Fruit fly (Drosophila melanogaster) whole organism, embryonic: Measurements from ENCODE around the gene sage.

Experiments used
- Ada2b ChIP-seq: fragments of 200-800 bp; sonication (Bioruptor generic); IDR thresholded peaks from 2 replicates; pipeline ENCODE4 v1.3.6; 2022; ENCODE audit warnings: missing biosample characterization, missing genetic modification characterization
- Bgb ChIP-seq: fragments of 200-800 bp; sonication (Bioruptor generic); IDR thresholded peaks from 2 replicates; pipeline ENCODE4 v1.3.6; 2022; ENCODE audit warnings: missing biosample characterization, missing genetic modification characterization; ENCODE audit not compliant: partially characterized antibody
- CG11504 ChIP-seq: fragments of 200-800 bp; sonication (Bioruptor generic); optimal IDR thresholded peaks from 3 replicates; lab custom pipeline; 2019; ENCODE audit warnings: missing biosample characterization, mild to moderate bottlenecking, missing genetic modification characterization, moderate library complexity
- CG11695 ChIP-seq: fragments of 200-800 bp; sonication (Bioruptor generic); IDR thresholded peaks from 3 replicates; pipeline ENCODE4 v1.3.6; 2022; ENCODE audit warnings: missing biosample characterization, missing genetic modification characterization
- CG12236 ChIP-seq: fragments of 200-800 bp; sonication (Bioruptor generic); optimal IDR thresholded peaks from 2 replicates; lab custom pipeline; 2016; ENCODE audit warnings: missing biosample characterization, missing genetic modification characterization
- CG12659 ChIP-seq: fragments of 200-800 bp; sonication (Bioruptor generic); optimal IDR thresholded peaks from 3 replicates; lab custom pipeline; 2017; ENCODE audit warnings: mild to moderate bottlenecking, missing biosample characterization, missing genetic modification reagents, missing genetic modification characterization
- CG13123 ChIP-seq: fragments of 200-800 bp; sonication (Bioruptor generic); optimal IDR thresholded peaks from 2 replicates; lab custom pipeline; 2016; ENCODE audit warnings: missing biosample characterization, missing genetic modification characterization
- CG13894 ChIP-seq: fragments of 200-800 bp; sonication (Bioruptor generic); optimal IDR thresholded peaks from 3 replicates; lab custom pipeline; 2018; ENCODE audit warnings: missing biosample characterization, mild to moderate bottlenecking, missing genetic modification characterization, moderate library complexity
- CG14050 ChIP-seq: fragments of 200-800 bp; sonication (Bioruptor generic); IDR thresholded peaks from 3 replicates; pipeline ENCODE4 v1.3.6; 2022; ENCODE audit warnings: missing biosample characterization, missing genetic modification characterization
- CG1603 ChIP-seq: fragments of 200-800 bp; sonication (Bioruptor generic); optimal IDR thresholded peaks from 2 replicates; lab custom pipeline; 2019; ENCODE audit warnings: missing biosample characterization, mild to moderate bottlenecking, missing genetic modification characterization, moderate library complexity
- CG1647 ChIP-seq: fragments of 200-800 bp; sonication (Bioruptor generic); optimal IDR thresholded peaks from 3 replicates; lab custom pipeline; 2016; ENCODE audit warnings: missing biosample characterization, missing genetic modification characterization
- CG16813 ChIP-seq: fragments of 200-800 bp; sonication (Bioruptor generic); IDR thresholded peaks from 3 replicates; pipeline ENCODE4 v1.3.6; 2022; ENCODE audit warnings: missing biosample characterization, missing genetic modification characterization; ENCODE audit not compliant: partially characterized antibody
- CG17802 ChIP-seq: fragments of 200-800 bp; sonication (Bioruptor generic); optimal IDR thresholded peaks from 2 replicates; lab custom pipeline; 2018; ENCODE audit warnings: missing biosample characterization, mild to moderate bottlenecking, missing genetic modification characterization, moderate library complexity
- CG17829 ChIP-seq: fragments of 200-800 bp; optimal IDR thresholded peaks from 2 replicates; lab custom pipeline; 2019; ENCODE audit warnings: missing biosample characterization, mild to moderate bottlenecking, missing genetic modification characterization, moderate library complexity
- CG18011 ChIP-seq: fragments of 200-800 bp; sonication (Bioruptor generic); optimal IDR thresholded peaks from 2 replicates; lab custom pipeline; 2017; ENCODE audit warnings: missing biosample characterization, missing genetic modification characterization, mild to moderate bottlenecking, moderate library complexity, missing genotype
- CG18619 ChIP-seq: fragments of 200-800 bp; sonication (Bioruptor generic); optimal IDR thresholded peaks from 3 replicates; lab custom pipeline; 2017; ENCODE audit warnings: missing biosample characterization, mild to moderate bottlenecking, missing genetic modification characterization
- CG2120 ChIP-seq: fragments of 200-800 bp; sonication (Bioruptor generic); optimal IDR thresholded peaks from 3 replicates; lab custom pipeline; 2016; ENCODE audit warnings: missing biosample characterization, missing genetic modification characterization
- CG2712 ChIP-seq: fragments of 200-800 bp; optimal IDR thresholded peaks from 3 replicates; lab custom pipeline; 2019; ENCODE audit warnings: missing biosample characterization, mild to moderate bottlenecking, missing genetic modification characterization, moderate library complexity
- CG31441 ChIP-seq: fragments of 200-800 bp; sonication (Bioruptor generic); IDR thresholded peaks from 2 replicates; pipeline ENCODE4 v1.3.6; 2022; ENCODE audit warnings: missing biosample characterization, missing genetic modification characterization
- CG34224 ChIP-seq: fragments of 200-800 bp; sonication (Bioruptor generic); IDR thresholded peaks from 3 replicates; pipeline ENCODE4 v1.3.6; 2022; ENCODE audit warnings: missing biosample characterization, missing genetic modification characterization; ENCODE audit not compliant: partially characterized antibody
- CG6654 ChIP-seq: fragments of 200-800 bp; sonication (Bioruptor generic); optimal IDR thresholded peaks from 2 replicates; lab custom pipeline; 2017; ENCODE audit warnings: missing biosample characterization, mild to moderate bottlenecking, missing genetic modification characterization
- CG7839 ChIP-seq: fragments of 200-800 bp; sonication (Bioruptor generic); optimal IDR thresholded peaks from 3 replicates; lab custom pipeline; 2018; ENCODE audit warnings: missing biosample characterization, mild to moderate bottlenecking, missing genetic modification characterization, moderate library complexity
- CG8388 ChIP-seq: fragments of 200-800 bp; sonication (Bioruptor generic); optimal IDR thresholded peaks from 2 replicates; lab custom pipeline; 2019; ENCODE audit warnings: missing biosample characterization, mild to moderate bottlenecking, missing genetic modification characterization, moderate library complexity
- CTCF ChIP-seq: fragments of 200-800 bp; sonication (Bioruptor generic); optimal IDR thresholded peaks from 2 replicates; lab custom pipeline; 2017; ENCODE audit warnings: missing biosample characterization, mild to moderate bottlenecking, missing genetic modification characterization, moderate library complexity
- CoRest ChIP-seq: fragments of 200-800 bp; sonication (Bioruptor generic); optimal IDR thresholded peaks from 3 replicates; lab custom pipeline; 2018; ENCODE audit warnings: missing biosample characterization, mild to moderate bottlenecking, missing genetic modification characterization, moderate library complexity
- Dek ChIP-seq: fragments of 200-800 bp; sonication (Bioruptor generic); optimal IDR thresholded peaks from 3 replicates; lab custom pipeline; 2019; ENCODE audit warnings: missing biosample characterization, mild to moderate bottlenecking, missing genetic modification characterization, moderate library complexity
- Eip74EF ChIP-seq, 2 experiments: fragments of 200-800 bp in 1 of 2; fragments of >200 bp in 1 of 2; sonication (Bioruptor generic) in 1 of 2; optimal IDR thresholded peaks; 2 replicates each; lab custom pipeline; 2017 to 2019; ENCODE audit warnings: missing biosample characterization in 2 of 2, missing genetic modification characterization in 2 of 2, mild to moderate bottlenecking in 1 of 2, moderate library complexity in 1 of 2
- HmgZ ChIP-seq: fragments of 200-800 bp; sonication (Bioruptor generic); optimal IDR thresholded peaks from 2 replicates; lab custom pipeline; 2018; ENCODE audit warnings: missing biosample characterization, mild to moderate bottlenecking, missing genetic modification characterization
- Lhr ChIP-seq: fragments of 200-800 bp; sonication (Bioruptor generic); optimal IDR thresholded peaks from 3 replicates; lab custom pipeline; 2017; ENCODE audit warnings: mild to moderate bottlenecking, missing biosample characterization, missing genetic modification reagents, missing genetic modification characterization
- MTF-1 ChIP-seq: fragments of 200-800 bp; sonication (Bioruptor generic); optimal IDR thresholded peaks from 2 replicates; lab custom pipeline; 2018; ENCODE audit warnings: missing biosample characterization, mild to moderate bottlenecking, missing genetic modification characterization, borderline replicate concordance
- NK7.1 ChIP-seq: fragments of 200-800 bp; sonication (Bioruptor generic); optimal IDR thresholded peaks from 3 replicates; lab custom pipeline; 2016; ENCODE audit warnings: missing biosample characterization, missing genetic modification characterization
- NfI ChIP-seq: fragments of 200-800 bp; sonication (Bioruptor generic); optimal IDR thresholded peaks from 3 replicates; lab custom pipeline; 2018; ENCODE audit warnings: missing biosample characterization, mild to moderate bottlenecking, missing genetic modification characterization, moderate library complexity
- Sox102F ChIP-seq: fragments of 200-800 bp; sonication (Bioruptor generic); optimal IDR thresholded peaks from 2 replicates; lab custom pipeline; 2018; ENCODE audit warnings: missing biosample characterization, mild to moderate bottlenecking, missing genetic modification characterization, moderate library complexity
- Ssrp ChIP-seq: fragments of 200-800 bp; sonication (Bioruptor generic); optimal IDR thresholded peaks from 2 replicates; lab custom pipeline; 2018; ENCODE audit warnings: missing biosample characterization, mild to moderate bottlenecking, missing genetic modification characterization, moderate library complexity
- Tbp ChIP-seq: fragments of >200 bp; optimal IDR thresholded peaks from 2 replicates; lab custom pipeline; 2018; ENCODE audit warnings: missing biosample characterization, missing genetic modification characterization
- abd-A ChIP-seq: fragments of 200-800 bp; sonication (Bioruptor generic); optimal IDR thresholded peaks from 3 replicates; lab custom pipeline; 2019; ENCODE audit warnings: missing biosample characterization, mild to moderate bottlenecking, missing genetic modification characterization, moderate library complexity
- amos ChIP-seq: fragments of 200-800 bp; sonication (Bioruptor generic); IDR thresholded peaks from 2 replicates; pipeline ENCODE4 v1.3.6; 2022; ENCODE audit warnings: missing biosample characterization, missing genetic modification characterization; ENCODE audit not compliant: partially characterized antibody
- cad ChIP-seq: fragments of >200 bp; optimal IDR thresholded peaks from 2 replicates; lab custom pipeline; 2017; ENCODE audit warnings: missing biosample characterization, missing genetic modification characterization
- cas ChIP-seq: fragments of 200-800 bp; sonication (Bioruptor generic); IDR thresholded peaks from 2 replicates; pipeline ENCODE4 v1.3.6; 2022; ENCODE audit warnings: missing biosample characterization, missing genetic modification characterization
- disco-r ChIP-seq: fragments of 200-800 bp; sonication (Bioruptor generic); optimal IDR thresholded peaks from 2 replicates; lab custom pipeline; 2016; ENCODE audit warnings: missing biosample characterization, missing genetic modification characterization
- dmrt99B ChIP-seq: fragments of 200-800 bp; sonication (Bioruptor generic); optimal IDR thresholded peaks from 2 replicates; lab custom pipeline; 2018; ENCODE audit warnings: missing biosample characterization, mild to moderate bottlenecking, missing genetic modification characterization, moderate library complexity
- gem ChIP-seq: fragments of 200-800 bp; sonication (Bioruptor generic); optimal IDR thresholded peaks from 2 replicates; lab custom pipeline; 2019; ENCODE audit warnings: missing biosample characterization, mild to moderate bottlenecking, missing genetic modification characterization, moderate library complexity
- grau ChIP-seq: fragments of 200-800 bp; optimal IDR thresholded peaks from 3 replicates; lab custom pipeline; 2019; ENCODE audit warnings: missing biosample characterization, mild to moderate bottlenecking, missing genetic modification characterization, moderate library complexity
- nmo ChIP-seq: fragments of 200-800 bp; sonication (Bioruptor generic); optimal IDR thresholded peaks from 2 replicates; lab custom pipeline; 2018; ENCODE audit warnings: missing biosample characterization, mild to moderate bottlenecking, missing genetic modification characterization, moderate library complexity
- pita ChIP-seq: fragments of 200-800 bp; sonication (Bioruptor generic); optimal IDR thresholded peaks from 2 replicates; lab custom pipeline; 2017; ENCODE audit warnings: missing biosample characterization, mild to moderate bottlenecking, missing genetic modification characterization
- rib ChIP-seq: fragments of 200-800 bp; sonication (Bioruptor generic); IDR thresholded peaks from 2 replicates; pipeline ENCODE4 v1.3.6; 2022; ENCODE audit warnings: missing biosample characterization, missing genetic modification characterization
- row ChIP-seq: fragments of 200-800 bp; sonication (Bioruptor generic); IDR thresholded peaks from 3 replicates; pipeline ENCODE4 v1.3.6; 2022; ENCODE audit warnings: missing biosample characterization, missing genetic modification characterization
- stwl ChIP-seq: fragments of 200-800 bp; sonication (Bioruptor generic); optimal IDR thresholded peaks from 3 replicates; lab custom pipeline; 2018; ENCODE audit warnings: missing biosample characterization, mild to moderate bottlenecking, missing genetic modification characterization, moderate library complexity
- tin ChIP-seq: fragments of 200-800 bp; sonication (Bioruptor generic); optimal IDR thresholded peaks from 3 replicates; lab custom pipeline; 2016; ENCODE audit warnings: missing biosample characterization, missing genetic modification characterization
- yki ChIP-seq: fragments of >200 bp; optimal IDR thresholded peaks from 3 replicates; lab custom pipeline; 2018
- zfh2 ChIP-seq: fragments of 200-800 bp; sonication (Bioruptor generic); optimal IDR thresholded peaks from 2 replicates; lab custom pipeline; 2016; ENCODE audit warnings: missing biosample characterization, missing genetic modification characterization

sage gene

DNA sequence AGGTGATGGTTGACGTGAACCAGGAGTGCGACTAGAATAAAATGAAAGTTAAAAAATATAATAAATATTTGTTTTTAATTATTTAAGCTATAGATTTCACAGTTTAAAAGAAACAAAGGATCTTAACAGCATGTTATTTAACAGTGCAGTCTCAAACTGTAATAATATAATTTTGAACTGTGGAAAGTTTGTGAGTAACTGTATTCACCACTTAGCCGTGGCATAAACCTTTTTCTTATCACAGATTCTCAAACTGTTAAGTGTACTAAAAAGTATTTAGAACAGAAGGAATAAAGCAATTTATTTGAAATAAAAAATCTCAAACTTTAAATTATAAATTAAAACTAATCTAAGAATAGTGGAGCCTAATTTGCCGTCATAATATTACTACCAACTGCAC lies 49.7 kb downstream of the sage start (continued):
- TF ChIP-seq NfI (GFP tag; lab: Kevin White, UChicago) (no peak), Dek (tag; lab: Kevin White, UChicago) (peak; percentile 56), CG18619 (no peak), grau (tag; lab: Kevin White, UChicago) (peak; percentile 12), CG11504 (tag; lab: Kevin White, UChicago) (peak; percentile 81), dmrt99B (tag; lab: Kevin White, UChicago) (no peak), CG31441 (GFP tag; lab: Robert Waterston, UW) (0 out of 2 replicates have a peak, but pooled peaks have one; percentile 14), Bgb (GFP tag; lab: Robert Waterston, UW) (peak; percentile 48; the same call in 1 of the 2 replicates), CG7839 (tag; lab: Kevin White, UChicago) (peak; percentile 6), cas (GFP tag; lab: Robert Waterston, UW) (0 out of 2 replicates have a peak, but pooled peaks have one; percentile 15), CG17802 (tag; lab: Kevin White, UChicago) (no peak), nmo (GFP tag; lab: Kevin White, UChicago) (peak; percentile 5), CTCF (GFP tag; lab: Kevin White, UChicago) (peak; percentile 47), CG14050 (no peak), CG12236 (GFP tag; lab: Kevin White, UChicago) (no peak), CG16813 (GFP tag; lab: Robert Waterston, UW) (peak; percentile 44; the same call in 2 of the 3 replicates), yki (lab: Kevin White, UChicago) (peak; percentile 20), amos (GFP tag; lab: Robert Waterston, UW) (peak; percentile 52; the same call in 1 of the 2 replicates), CG11695 (GFP tag; lab: Robert Waterston, UW) (no peak), cad (peak; percentile 93), Sox102F (GFP tag; lab: Kevin White, UChicago) (peak; percentile 9), gem (peak; percentile 19), HmgZ (peak; percentile 2), Tbp (GFP tag; lab: Kevin White, UChicago) (peak; percentile 97), CG1647 (GFP tag; lab: Kevin White, UChicago) (no peak), CG2712 (tag; lab: Kevin White, UChicago) (peak; percentile 22), CG18011 (GFP tag; lab: Kevin White, UChicago) (no peak), CoRest (tag; lab: Kevin White, UChicago) (peak; percentile 82), abd-A (tag; lab: Kevin White, UChicago) (peak; percentile 49), CG13894 (tag; lab: Kevin White, UChicago) (peak; percentile 16), CG17829 (tag; lab: Kevin White, UChicago) (peak; percentile 16), Eip74EF (GFP tag; optimal IDR thresholded peaks at IDR 0.05; lab: Kevin White, UChicago) (no peak), CG2120 (GFP tag; lab: Kevin White, UChicago) (no peak), MTF-1 (no peak), CG8388 (no peak), disco-r (GFP tag; lab: Kevin White, UChicago) (no peak), rib (GFP tag; lab: Robert Waterston, UW) (no peak), CG6654 (GFP tag; lab: Kevin White, UChicago) (peak; percentile 100), pita (GFP tag; lab: Kevin White, UChicago) (peak; percentile 79), stwl (tag; lab: Kevin White, UChicago) (peak; percentile 78)

DNA sequence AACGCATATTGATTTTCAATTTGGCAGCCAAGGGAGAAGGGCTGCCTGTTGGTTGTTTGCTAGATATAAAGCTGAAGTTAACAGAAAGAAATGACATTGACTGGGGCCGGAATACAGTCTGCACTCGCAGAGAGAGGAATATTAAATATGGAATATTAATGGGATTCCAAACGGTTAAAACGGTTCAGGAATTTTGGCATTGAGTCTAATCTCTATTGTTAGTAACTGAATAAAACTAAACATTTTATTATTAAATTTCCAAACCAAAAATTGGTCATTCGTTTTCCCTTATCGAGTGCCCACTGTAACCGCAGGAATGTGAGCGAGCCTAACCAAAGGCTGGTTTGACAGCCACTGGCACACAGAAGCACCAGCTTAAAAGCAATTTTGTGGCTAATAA lies 50.9 kb downstream of the sage start:
- TF ChIP-seq tin (GFP tag; lab: Kevin White, UChicago) = no peak
- peak; percentile 53 for TF ChIP-seq row (GFP tag; lab: Robert Waterston, UW)
- TF ChIP-seq Ada2b (GFP tag; lab: Robert Waterston, UW) = no peak
- TF ChIP-seq NK7.1 = no peak
- TF ChIP-seq Ssrp (tag; lab: Kevin White, UChicago) = no peak
- TF ChIP-seq CG6654 (GFP tag; lab: Kevin White, UChicago) = peak; percentile 71
- no peak for TF ChIP-seq Lhr
- TF ChIP-seq CG1603 (tag; lab: Kevin White, UChicago) = peak; percentile 19
- no peak for TF ChIP-seq CG13123 (GFP tag; lab: Kevin White, UChicago)
- no peak for TF ChIP-seq zfh2 (GFP tag; lab: Kevin White, UChicago)
- no peak for TF ChIP-seq CG12659 (GFP tag; lab: Kevin White, UChicago)
- TF ChIP-seq CG34224 (GFP tag; lab: Robert Waterston, UW) = no peak
